Worm (Caenorhabditis elegans) whole organism, midembryonic: Measurements from ENCODE around the gene atx-3.
"Not testable (repeated sequence)": the region's sequence is repeated elsewhere in the genome, so short reads cannot be mapped to it uniquely, and the experiment has no call there.

Experiments
- T22C8.4 ChIP-seq: fragments of 200-800 bp; sonication (Bioruptor generic); IDR thresholded peaks from 2 replicates; pipeline ENCODE4 v1.3.6; 2022; ENCODE audit warnings: missing genetic modification characterization, missing compliant biosample characterization
- cog-1 ChIP-seq: sonication (generic microtip); optimal IDR thresholded peaks from 2 replicates; lab custom pipeline; 2016; ENCODE audit warnings: missing genetic modification characterization, missing compliant biosample characterization
- flt-1 ChIP-seq: fragments of 200-800 bp; sonication (Bioruptor generic); IDR thresholded peaks from 2 replicates; pipeline ENCODE4 v1.3.6; 2022; ENCODE audit warnings: missing genetic modification characterization, missing compliant biosample characterization
- klf-2 ChIP-seq: fragments of 200-800 bp; sonication (Bioruptor generic); conservative IDR thresholded peaks from 2 replicates; pipeline ENCODE4 v1.3.6; 2022; ENCODE audit warnings: missing genetic modification reagents, missing genetic modification characterization, missing compliant biosample characterization
- med-1 ChIP-seq: sonication (generic microtip); optimal IDR thresholded peaks from 2 replicates; lab custom pipeline; 2017; ENCODE audit warnings: missing genetic modification characterization, mild to moderate bottlenecking, missing compliant biosample characterization, antibody characterized with exemption, missing genetic modification reagents; ENCODE audit not compliant: insufficient read depth
- ref-1 ChIP-seq: fragments of 200-800 bp; sonication (Bioruptor generic); conservative IDR thresholded peaks from 2 replicates; pipeline ENCODE4 v1.3.6; 2022; ENCODE audit warnings: missing genetic modification reagents, missing genetic modification characterization, missing compliant biosample characterization
- tab-1 ChIP-seq: fragments of 200-800 bp; sonication (Bioruptor generic); IDR thresholded peaks from 2 replicates; pipeline ENCODE4 v1.3.6; 2022; ENCODE audit warnings: missing genetic modification characterization, missing compliant biosample characterization
- ztf-23 ChIP-seq: fragments of 200-800 bp; sonication (Bioruptor generic); IDR thresholded peaks from 2 replicates; pipeline ENCODE4 v1.3.6; 2022; ENCODE audit warnings: missing genetic modification reagents, missing genetic modification characterization, missing compliant biosample characterization
- ztf-29 ChIP-seq: fragments of 200-800 bp; sonication (Bioruptor generic); IDR thresholded peaks from 2 replicates; pipeline ENCODE4 v1.3.6; 2022; ENCODE audit warnings: missing genetic modification reagents, missing genetic modification characterization, missing compliant biosample characterization

atx-3 gene

DNA sequence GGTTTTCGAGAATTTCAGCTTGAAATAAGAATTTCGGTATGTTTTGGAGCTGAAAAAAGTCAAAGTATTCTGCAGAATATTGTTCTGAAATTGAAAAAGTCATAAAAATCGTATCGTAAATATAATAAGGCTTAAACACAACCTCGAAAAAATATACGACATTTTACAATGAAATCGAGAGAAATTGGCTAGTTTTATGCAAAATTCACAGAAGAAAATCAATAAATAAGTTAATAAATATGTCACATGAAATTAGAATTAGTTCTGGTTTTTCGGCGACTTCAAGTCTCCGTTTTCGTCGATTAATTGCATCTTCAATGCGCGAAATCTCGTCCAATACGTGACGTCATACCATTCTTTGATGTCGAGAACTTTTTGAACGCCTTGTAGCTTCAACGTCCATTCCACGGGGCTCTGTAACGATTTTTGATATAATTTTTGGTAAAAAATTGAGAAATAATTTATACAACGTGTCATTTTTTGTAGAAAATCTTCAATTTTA, at the start of gene atx-3:
Gene atx-3, minus strand, starts transcription at position 51 of the 502 bp plus-strand sequence.
- TF ChIP-seq ztf-23 (GFP tag; lab: Robert Waterston, UW) (no peak), tab-1 (GFP tag; lab: Robert Waterston, UW) (no peak), med-1 (GFP tag; lab: Kevin White, UChicago) (no peak), klf-2 (no peak), cog-1 (tag; lab: Kevin White, UChicago) (no peak), T22C8.4 (GFP tag; lab: Robert Waterston, UW) (no peak), flt-1 (GFP tag; lab: Robert Waterston, UW) (no peak), ref-1 (GFP tag; lab: Robert Waterston, UW) (no peak), ztf-29 (GFP tag; lab: Robert Waterston, UW) (no peak)

DNA sequence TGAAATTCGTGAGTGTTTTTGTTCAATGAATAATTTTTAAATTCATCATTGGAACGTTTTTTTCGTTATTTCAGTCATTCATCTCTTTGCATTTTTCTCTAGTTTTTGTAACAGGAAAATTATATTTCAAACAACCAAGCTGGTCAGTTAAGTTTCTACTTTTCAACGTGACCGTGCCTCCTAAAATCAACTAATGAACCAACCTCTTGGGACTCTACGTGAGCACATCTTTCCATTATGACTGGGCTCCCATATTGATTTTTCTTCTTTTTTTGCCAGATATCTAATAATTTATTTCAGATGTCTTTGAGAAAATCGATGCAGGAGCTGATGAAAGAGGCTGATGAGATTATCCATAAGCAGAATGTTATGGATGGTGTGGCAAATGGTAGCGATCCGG, 48.3 kb upstream of the atx-3 start, which contains the start of gene C55A1.11:
Gene C55A1.11, plus strand, starts transcription at position 301 of the 400 bp plus-strand sequence.
- no peak for TF ChIP-seq flt-1 (GFP tag; lab: Robert Waterston, UW)
- no peak for TF ChIP-seq T22C8.4 (GFP tag; lab: Robert Waterston, UW)
- TF ChIP-seq med-1 (GFP tag; lab: Kevin White, UChicago), result no peak
- no peak for TF ChIP-seq tab-1 (GFP tag; lab: Robert Waterston, UW)
- no peak for TF ChIP-seq cog-1 (tag; lab: Kevin White, UChicago)
- TF ChIP-seq klf-2, result no peak
- no peak for TF ChIP-seq ztf-23 (GFP tag; lab: Robert Waterston, UW)
- TF ChIP-seq ztf-29 (GFP tag; lab: Robert Waterston, UW), result no peak
- TF ChIP-seq ref-1 (GFP tag; lab: Robert Waterston, UW), result no peak

- no peak for TF ChIP-seq ztf-29 (GFP tag; lab: Robert Waterston, UW)
- TF ChIP-seq tab-1 (GFP tag; lab: Robert Waterston, UW), result no peak
- TF ChIP-seq ref-1 (GFP tag; lab: Robert Waterston, UW), result no peak
- no peak for TF ChIP-seq med-1 (GFP tag; lab: Kevin White, UChicago)
- no peak for TF ChIP-seq T22C8.4 (GFP tag; lab: Robert Waterston, UW)
- TF ChIP-seq flt-1 (GFP tag; lab: Robert Waterston, UW), result no peak
- no peak for TF ChIP-seq ztf-23 (GFP tag; lab: Robert Waterston, UW)
- no peak for TF ChIP-seq cog-1 (tag; lab: Kevin White, UChicago)
- TF ChIP-seq klf-2, result no peak
These were observed 44.3 kb upstream of the atx-3 start, which contains the start of gene C55A1.1 for ce11 chrV:15621518-15621917. TSS of gene C55A1.1 (plus strand) at chrV:15621818.

- TF ChIP-seq T22C8.4 (GFP tag; lab: Robert Waterston, UW) (no peak), ztf-23 (GFP tag; lab: Robert Waterston, UW) (no peak), cog-1 (tag; lab: Kevin White, UChicago) (no peak), klf-2 (no peak), tab-1 (GFP tag; lab: Robert Waterston, UW) (no peak), med-1 (GFP tag; lab: Kevin White, UChicago) (no peak), ref-1 (GFP tag; lab: Robert Waterston, UW) (no peak), flt-1 (GFP tag; lab: Robert Waterston, UW) (no peak)
These were observed 37.3 kb upstream of the atx-3 start for ce11 chrV:15614534-15614933.

DNA sequence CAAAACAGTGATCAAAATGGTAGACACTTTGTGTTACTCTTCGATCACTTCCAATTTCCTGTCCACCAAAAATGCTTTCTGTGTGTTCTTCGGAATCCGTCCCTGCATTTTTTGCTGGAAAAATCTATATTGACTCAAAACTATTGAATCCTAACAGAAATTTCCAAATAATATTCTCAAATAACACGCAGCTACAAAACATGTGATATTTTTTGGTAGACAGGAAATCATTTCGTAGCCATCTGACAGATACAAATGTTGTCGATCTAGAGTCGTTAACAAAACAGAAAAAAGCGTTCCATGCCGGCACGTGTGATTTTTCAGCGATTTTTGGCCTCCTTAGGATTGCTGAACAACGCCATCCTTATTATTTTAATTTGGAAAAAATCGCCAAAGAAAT, 35.6 kb upstream of the atx-3 start, which contains the start of gene str-263:
Gene str-263, plus strand, starts transcription at position 301 of the 400 bp plus-strand sequence.
- TF ChIP-seq ztf-23 (GFP tag; lab: Robert Waterston, UW), result no peak
- no peak for TF ChIP-seq klf-2
- TF ChIP-seq tab-1 (GFP tag; lab: Robert Waterston, UW), result no peak
- TF ChIP-seq T22C8.4 (GFP tag; lab: Robert Waterston, UW), result no peak
- no peak for TF ChIP-seq flt-1 (GFP tag; lab: Robert Waterston, UW)
- no peak for TF ChIP-seq ztf-29 (GFP tag; lab: Robert Waterston, UW)
- TF ChIP-seq cog-1 (tag; lab: Kevin White, UChicago), result no peak
- no peak for TF ChIP-seq med-1 (GFP tag; lab: Kevin White, UChicago)
- no peak for TF ChIP-seq ref-1 (GFP tag; lab: Robert Waterston, UW)

DNA sequence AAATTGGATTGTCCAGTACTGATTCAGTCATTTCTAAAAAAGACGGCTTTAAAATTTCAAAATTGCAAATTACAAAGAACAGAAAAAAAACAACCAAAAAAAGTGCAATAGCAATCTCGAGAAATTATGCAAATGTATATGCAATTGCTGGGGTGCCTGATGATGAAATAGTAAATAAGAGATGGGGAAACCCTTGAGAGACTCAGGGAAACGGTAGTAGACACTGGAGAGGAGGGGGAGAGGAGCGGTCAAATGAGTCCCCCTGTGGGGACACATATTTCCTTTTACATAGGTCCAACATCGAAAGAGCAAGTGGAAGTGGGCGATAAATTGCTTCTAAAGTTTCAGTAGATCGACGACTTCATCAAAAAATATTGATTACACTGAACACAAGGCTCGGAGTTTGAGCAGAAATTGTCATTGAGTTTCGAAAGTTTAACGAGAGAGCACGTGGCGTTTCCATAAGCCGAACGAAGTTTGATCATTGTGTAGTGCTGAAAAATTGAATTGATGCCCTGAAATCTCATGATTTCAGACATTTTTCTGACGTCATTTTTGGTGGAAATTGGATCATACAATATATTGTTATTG, 33.2 kb upstream of the atx-3 start, which contains the start of the genes fbxa-153 and str-12:
Gene fbxa-153, minus strand, starts transcription at position 35 of the 591 bp plus-strand sequence.
Gene str-12, plus strand, starts transcription at position 541 of the 591 bp plus-strand sequence.
- peak; percentile 22 for TF ChIP-seq cog-1 (tag; lab: Kevin White, UChicago)
- no peak for TF ChIP-seq T22C8.4 (GFP tag; lab: Robert Waterston, UW)
- peak; percentile 45 for TF ChIP-seq flt-1 (GFP tag; lab: Robert Waterston, UW)

DNA sequence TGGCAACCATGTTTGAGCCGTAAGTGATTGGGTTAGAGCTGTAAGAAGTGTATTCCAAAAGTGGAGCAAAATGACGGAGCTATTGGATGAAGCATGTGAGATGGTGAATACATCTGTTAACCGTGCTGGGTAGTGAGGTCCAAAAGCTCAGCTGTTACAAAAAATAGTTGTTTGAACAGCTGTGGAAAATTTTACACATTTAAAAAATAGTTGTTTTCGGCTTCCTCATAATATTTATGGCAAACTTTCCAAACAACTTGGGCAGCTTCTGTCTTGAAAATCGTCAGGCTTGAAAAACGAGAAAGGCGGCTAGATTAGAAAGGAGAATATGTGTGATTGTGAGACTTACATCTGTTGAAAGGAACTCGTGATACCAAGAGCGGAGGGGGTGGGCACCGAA, 27.8 kb upstream of the atx-3 start, which contains the start of gene fbxa-154:
Gene fbxa-154, minus strand, starts transcription at position 101 of the 400 bp plus-strand sequence.
- TF ChIP-seq ztf-23 (GFP tag; lab: Robert Waterston, UW), result no peak
- TF ChIP-seq ref-1 (GFP tag; lab: Robert Waterston, UW), result no peak
- no peak for TF ChIP-seq tab-1 (GFP tag; lab: Robert Waterston, UW)

ce11 chrV:15602253-15602652, 25.0 kb upstream of the atx-3 start, which contains the start of gene fbxa-152:
TSS of gene fbxa-152 (minus strand) at chrV:15602353.
- no peak for TF ChIP-seq ztf-29 (GFP tag; lab: Robert Waterston, UW)

DNA sequence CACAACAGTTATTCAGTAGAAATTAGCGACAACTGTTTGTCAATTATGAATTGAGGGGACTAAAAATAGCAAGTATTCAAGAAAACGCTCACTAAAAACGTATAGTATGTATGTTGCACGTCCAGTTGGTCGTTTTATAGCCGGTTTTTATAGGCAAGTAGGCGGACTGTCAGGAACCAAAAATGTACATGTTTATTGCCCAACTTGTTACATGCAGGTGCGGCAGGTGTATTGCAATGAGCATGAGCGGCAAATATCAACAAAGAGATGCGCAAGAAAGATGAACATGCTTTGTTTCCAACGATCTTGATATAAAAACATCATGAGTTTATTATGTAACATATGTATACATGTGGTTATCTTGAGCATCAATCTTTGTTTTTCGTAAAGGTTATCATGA, 22.5 kb upstream of the atx-3 start, which contains the start of gene B0391.14:
Gene B0391.14, minus strand, starts transcription at position 101 of the 400 bp plus-strand sequence.
- TF ChIP-seq ztf-29, tab-1, flt-1 (GFP tag; lab: Robert Waterston, UW): not testable (repeated sequence)
